Fruit fly (Drosophila melanogaster) whole organism, embryonic: Measurements from ENCODE around the gene CG42268.
A peak's percentile ranks its signal among the peaks of the same experiment; 100 is the strongest.

Experiments used
- Antp ChIP-seq: fragments of 200-800 bp; sonication (Bioruptor generic); optimal IDR thresholded peaks from 3 replicates; lab custom pipeline; 2016; ENCODE audit warnings: missing biosample characterization, missing genetic modification characterization
- B-H2 ChIP-seq: fragments of 200-800 bp; sonication (Bioruptor generic); optimal IDR thresholded peaks from 2 replicates; lab custom pipeline; 2018; ENCODE audit warnings: missing biosample characterization, mild to moderate bottlenecking, missing genetic modification characterization
- CG10431 ChIP-seq: fragments of 200-800 bp; sonication (Bioruptor generic); optimal IDR thresholded peaks from 3 replicates; lab custom pipeline; 2018; ENCODE audit warnings: missing biosample characterization, mild to moderate bottlenecking, missing genetic modification characterization
- CG11093 ChIP-seq: fragments of 200-800 bp; sonication (Bioruptor generic); IDR thresholded peaks from 3 replicates; pipeline ENCODE4 v1.3.6; 2022; ENCODE audit warnings: missing biosample characterization, missing genetic modification characterization
- CG11504 ChIP-seq: fragments of 200-800 bp; sonication (Bioruptor generic); optimal IDR thresholded peaks from 3 replicates; lab custom pipeline; 2019; ENCODE audit warnings: missing biosample characterization, mild to moderate bottlenecking, missing genetic modification characterization, moderate library complexity
- CG12071 ChIP-seq: fragments of 200-800 bp; sonication (Bioruptor generic); optimal IDR thresholded peaks from 3 replicates; lab custom pipeline; 2018; ENCODE audit warnings: missing biosample characterization, mild to moderate bottlenecking, missing genetic modification characterization
- CG12104 ChIP-seq: fragments of 200-800 bp; sonication (Bioruptor generic); optimal IDR thresholded peaks from 3 replicates; lab custom pipeline; 2016; ENCODE audit warnings: missing biosample characterization, missing genetic modification characterization
- CG14014 ChIP-seq: fragments of 200-800 bp; sonication (Bioruptor generic); IDR thresholded peaks from 2 replicates; pipeline ENCODE4 v1.3.6; 2022; ENCODE audit warnings: missing biosample characterization, missing genetic modification characterization
- CG14710 ChIP-seq: fragments of 200-800 bp; sonication (Bioruptor generic); optimal IDR thresholded peaks from 3 replicates; lab custom pipeline; 2019; ENCODE audit warnings: missing biosample characterization, mild to moderate bottlenecking, missing genetic modification characterization, moderate library complexity
- CG17359 ChIP-seq: fragments of 200-800 bp; sonication (Bioruptor generic); optimal IDR thresholded peaks from 3 replicates; lab custom pipeline; 2018; ENCODE audit warnings: missing biosample characterization, mild to moderate bottlenecking, missing genetic modification characterization, moderate library complexity
- CG2129 ChIP-seq: fragments of 200-800 bp; sonication (Bioruptor generic); IDR thresholded peaks from 2 replicates; pipeline ENCODE4 v1.3.6; 2022; ENCODE audit warnings: missing biosample characterization, missing genetic modification characterization; ENCODE audit not compliant: partially characterized antibody
- CG2889 ChIP-seq: fragments of 200-800 bp; sonication (Bioruptor generic); IDR thresholded peaks from 3 replicates; pipeline ENCODE4 v1.3.6; 2022; ENCODE audit warnings: missing biosample characterization, missing genetic modification characterization
- CG30403 ChIP-seq: fragments of 200-800 bp; sonication (Bioruptor generic); optimal IDR thresholded peaks from 3 replicates; lab custom pipeline; 2016; ENCODE audit warnings: missing biosample characterization, missing genetic modification characterization
- CG33557 ChIP-seq: fragments of 200-800 bp; sonication (Bioruptor generic); optimal IDR thresholded peaks from 2 replicates; lab custom pipeline; 2019; ENCODE audit warnings: missing biosample characterization, mild to moderate bottlenecking, missing genetic modification characterization, moderate library complexity
- CG34422 ChIP-seq: fragments of 200-800 bp; sonication (Bioruptor generic); IDR thresholded peaks from 3 replicates; pipeline ENCODE4 v1.3.6; 2022; ENCODE audit warnings: missing biosample characterization, missing genetic modification characterization
- CG4730 ChIP-seq: fragments of 200-800 bp; sonication (Bioruptor generic); IDR thresholded peaks from 2 replicates; pipeline ENCODE4 v1.3.6; 2022; ENCODE audit warnings: missing biosample characterization, missing genetic modification characterization
- CG5245 ChIP-seq: fragments of 200-800 bp; sonication (Bioruptor generic); optimal IDR thresholded peaks from 3 replicates; lab custom pipeline; 2016; ENCODE audit warnings: missing biosample characterization, missing genetic modification characterization
- CG6765 ChIP-seq: fragments of 200-800 bp; sonication (Bioruptor generic); optimal IDR thresholded peaks from 3 replicates; lab custom pipeline; 2017; ENCODE audit warnings: missing biosample characterization, mild to moderate bottlenecking, missing genetic modification characterization
- CG6813 ChIP-seq: fragments of 200-800 bp; sonication (Bioruptor generic); optimal IDR thresholded peaks from 2 replicates; lab custom pipeline; 2017; ENCODE audit warnings: missing biosample characterization, missing genetic modification characterization, mild to moderate bottlenecking, moderate library complexity, missing genetic modification reagents
- CG7372 ChIP-seq: fragments of 200-800 bp; sonication (Bioruptor generic); IDR thresholded peaks from 2 replicates; pipeline ENCODE4 v1.3.6; 2022; ENCODE audit warnings: missing biosample characterization, missing genetic modification characterization
- CG9727 ChIP-seq: fragments of 200-800 bp; sonication (Bioruptor generic); optimal IDR thresholded peaks from 3 replicates; lab custom pipeline; 2017; ENCODE audit warnings: missing biosample characterization, mild to moderate bottlenecking, missing genetic modification characterization
- E2f1 ChIP-seq: fragments of 200-800 bp; sonication (Bioruptor generic); IDR thresholded peaks from 2 replicates; pipeline ENCODE4 v1.3.6; 2022; ENCODE audit warnings: missing biosample characterization, missing genetic modification characterization
- Hey ChIP-seq: fragments of 200-800 bp; sonication (Bioruptor generic); optimal IDR thresholded peaks from 3 replicates; lab custom pipeline; 2018; ENCODE audit warnings: missing biosample characterization, mild to moderate bottlenecking, missing genetic modification characterization
- MTF-1 ChIP-seq: fragments of 200-800 bp; sonication (Bioruptor generic); optimal IDR thresholded peaks from 2 replicates; lab custom pipeline; 2018; ENCODE audit warnings: missing biosample characterization, mild to moderate bottlenecking, missing genetic modification characterization, borderline replicate concordance
- Med ChIP-seq: fragments of 200-800 bp; sonication (Bioruptor generic); peaks from one replicate; lab custom pipeline; 2016; ENCODE audit warnings: missing biosample characterization, missing genetic modification characterization, mild to moderate bottlenecking, inconsistent platforms, moderate library complexity
- Optix ChIP-seq: fragments of 200-800 bp; sonication (Bioruptor generic); IDR thresholded peaks from 3 replicates; pipeline ENCODE4 v1.3.6; 2022; ENCODE audit warnings: missing biosample characterization, missing genetic modification characterization
- Pdp1 ChIP-seq, 2 experiments: fragments of 200-800 bp; sonication (Bioruptor generic); optimal IDR thresholded peaks; 3 replicates each; lab custom pipeline; 2016; ENCODE audit warnings: missing biosample characterization in 2 of 2, missing genetic modification characterization in 2 of 2, mild to moderate bottlenecking in 1 of 2, moderate library complexity in 1 of 2
- Six4 ChIP-seq: fragments of 200-800 bp; sonication (Bioruptor generic); optimal IDR thresholded peaks from 2 replicates; lab custom pipeline; 2016; ENCODE audit warnings: missing biosample characterization, missing genetic modification characterization
- TFAM ChIP-seq: fragments of 200-800 bp; sonication (Bioruptor generic); optimal IDR thresholded peaks from 2 replicates; lab custom pipeline; 2017; ENCODE audit warnings: missing biosample characterization, missing genetic modification characterization, inconsistent platforms
- Vsx1 ChIP-seq: fragments of 200-800 bp; sonication (Bioruptor generic); optimal IDR thresholded peaks from 2 replicates; lab custom pipeline; 2017; ENCODE audit warnings: missing biosample characterization, mild to moderate bottlenecking, missing genetic modification characterization, missing genetic modification reagents
- ap ChIP-seq: fragments of 200-800 bp; sonication (Bioruptor generic); IDR thresholded peaks from 2 replicates; pipeline ENCODE4 v1.3.6; 2022; ENCODE audit warnings: missing biosample characterization, missing genetic modification characterization
- bcd ChIP-seq: fragments of 200-800 bp; sonication (Bioruptor generic); optimal IDR thresholded peaks from 2 replicates; lab custom pipeline; 2017; ENCODE audit warnings: missing biosample characterization, mild to moderate bottlenecking, missing genetic modification characterization
- crc ChIP-seq: fragments of 200-800 bp; sonication (Bioruptor generic); optimal IDR thresholded peaks from 2 replicates; lab custom pipeline; 2016; ENCODE audit warnings: missing biosample characterization, missing genetic modification characterization
- dmrt11E ChIP-seq: fragments of 200-800 bp; sonication (Bioruptor generic); optimal IDR thresholded peaks from 3 replicates; lab custom pipeline; 2018; ENCODE audit warnings: missing biosample characterization, mild to moderate bottlenecking, missing genetic modification characterization, moderate library complexity
- dysf ChIP-seq: fragments of 200-800 bp; sonication (Bioruptor generic); IDR thresholded peaks from 3 replicates; pipeline ENCODE4 v1.3.6; 2022; ENCODE audit warnings: missing biosample characterization, missing genetic modification characterization
- ems ChIP-seq: fragments of 200-800 bp; sonication (Bioruptor generic); optimal IDR thresholded peaks from 3 replicates; lab custom pipeline; 2016; ENCODE audit warnings: missing biosample characterization, missing genetic modification characterization
- fd3F ChIP-seq: fragments of 200-800 bp; sonication (Bioruptor generic); optimal IDR thresholded peaks from 2 replicates; lab custom pipeline; 2018; ENCODE audit warnings: missing biosample characterization, mild to moderate bottlenecking, missing genetic modification characterization, moderate library complexity
- gro ChIP-seq: fragments of 200-800 bp; sonication (Bioruptor generic); optimal IDR thresholded peaks from 2 replicates; lab custom pipeline; 2016; ENCODE audit warnings: missing biosample characterization, missing genetic modification characterization
- gsb ChIP-seq: fragments of 200-800 bp; sonication (Bioruptor generic); IDR thresholded peaks from 2 replicates; pipeline ENCODE4 v1.3.6; 2022; ENCODE audit warnings: missing biosample characterization, missing genetic modification characterization
- knrl ChIP-seq: fragments of 200-800 bp; sonication (Bioruptor generic); IDR thresholded peaks from 3 replicates; pipeline ENCODE4 v1.3.6; 2022; ENCODE audit warnings: missing biosample characterization, missing genetic modification characterization; ENCODE audit not compliant: partially characterized antibody
- mam ChIP-seq: fragments of 200-800 bp; sonication (Bioruptor generic); optimal IDR thresholded peaks from 3 replicates; lab custom pipeline; 2016; ENCODE audit warnings: missing biosample characterization, missing genetic modification characterization
- mld ChIP-seq: fragments of 200-800 bp; sonication (Bioruptor generic); IDR thresholded peaks from 3 replicates; pipeline ENCODE4 v1.3.6; 2022; ENCODE audit warnings: missing biosample characterization, missing genetic modification characterization; ENCODE audit not compliant: partially characterized antibody
- nau ChIP-seq: fragments of 200-800 bp; sonication (Bioruptor generic); optimal IDR thresholded peaks from 3 replicates; lab custom pipeline; 2017; ENCODE audit warnings: missing biosample characterization, mild to moderate bottlenecking, missing genetic modification characterization, missing genetic modification reagents
- oc ChIP-seq: fragments of 200-800 bp; sonication (Bioruptor generic); optimal IDR thresholded peaks from 2 replicates; lab custom pipeline; 2018; ENCODE audit warnings: missing biosample characterization, mild to moderate bottlenecking, missing genetic modification characterization, moderate library complexity
- pfk ChIP-seq: fragments of 200-800 bp; sonication (Bioruptor generic); optimal IDR thresholded peaks from 2 replicates; lab custom pipeline; 2018; ENCODE audit warnings: missing biosample characterization, mild to moderate bottlenecking, missing genetic modification characterization, moderate library complexity
- pita ChIP-seq: fragments of 200-800 bp; sonication (Bioruptor generic); optimal IDR thresholded peaks from 2 replicates; lab custom pipeline; 2017; ENCODE audit warnings: missing biosample characterization, mild to moderate bottlenecking, missing genetic modification characterization
- pnt ChIP-seq: fragments of 200-800 bp; sonication (Bioruptor generic); optimal IDR thresholded peaks from 3 replicates; lab custom pipeline; 2016; ENCODE audit warnings: missing biosample characterization, missing genetic modification characterization
- pzg ChIP-seq: fragments of 200-800 bp; sonication (Bioruptor generic); optimal IDR thresholded peaks from 3 replicates; lab custom pipeline; 2018; ENCODE audit warnings: missing biosample characterization, mild to moderate bottlenecking, missing genetic modification characterization, moderate library complexity
- sim ChIP-seq: fragments of 200-800 bp; sonication (Bioruptor generic); IDR thresholded peaks from 2 replicates; pipeline ENCODE4 v1.3.6; 2022; ENCODE audit warnings: missing biosample characterization, missing genetic modification characterization
- sqz ChIP-seq: fragments of 200-800 bp; sonication (Bioruptor generic); optimal IDR thresholded peaks from 3 replicates; lab custom pipeline; 2018; ENCODE audit warnings: missing biosample characterization, mild to moderate bottlenecking, missing genetic modification characterization
- trh ChIP-seq: fragments of 200-800 bp; sonication (Bioruptor generic); optimal IDR thresholded peaks from 2 replicates; lab custom pipeline; 2016; ENCODE audit warnings: missing biosample characterization, missing genetic modification characterization
- zfh1 ChIP-seq: fragments of 200-800 bp; sonication (Bioruptor generic); IDR thresholded peaks from 3 replicates; pipeline ENCODE4 v1.3.6; 2022; ENCODE audit warnings: missing biosample characterization, missing genetic modification characterization

The CG42268 gene

dm6 chr3L:9726707-9727106, 33.5 kb downstream of the CG42268 start, which contains the start of gene Naa60 (continued):
- TF ChIP-seq trh (GFP tag; lab: Kevin White, UChicago) (no peak), oc (tag; lab: Kevin White, UChicago) (no peak), CG12104 (GFP tag; lab: Kevin White, UChicago) (no peak), CG34422 (peak; percentile 49; the same call in 1 of the 3 replicates), pfk (GFP tag; lab: Kevin White, UChicago) (no peak), CG4730 (no peak), Pdp1 (GFP tag; optimal IDR thresholded peaks at IDR 0.05; lab: Kevin White, UChicago) (peak in 1 of 2 experiments; percentile 24), CG11504 (tag; lab: Kevin White, UChicago) (no peak), pita (GFP tag; lab: Kevin White, UChicago) (no peak), E2f1 (GFP tag; lab: Robert Waterston, UW) (no peak), CG11093 (GFP tag; lab: Robert Waterston, UW) (no peak), dysf (no peak), crc (GFP tag; lab: Kevin White, UChicago) (no peak), CG6765 (GFP tag; lab: Kevin White, UChicago) (no peak), gsb (GFP tag; lab: Robert Waterston, UW) (no peak), dmrt11E (tag; lab: Kevin White, UChicago) (no peak), sim (GFP tag; lab: Robert Waterston, UW) (no peak), CG10431 (GFP tag; lab: Kevin White, UChicago) (no peak), bcd (GFP tag; lab: Kevin White, UChicago) (no peak), Hey (tag; lab: Kevin White, UChicago) (no peak), pzg (GFP tag; lab: Kevin White, UChicago) (peak; percentile 83), sqz (GFP tag; lab: Kevin White, UChicago) (no peak), CG2129 (peak; percentile 74), CG30403 (GFP tag; lab: Kevin White, UChicago) (no peak), fd3F (GFP tag; lab: Kevin White, UChicago) (no peak), CG12071 (no peak), mld (GFP tag; lab: Robert Waterston, UW) (peak; percentile 69), zfh1 (GFP tag; lab: Robert Waterston, UW) (no peak), CG5245 (no peak), Med (GFP tag; lab: Kevin White, UChicago) (peak; percentile 40), TFAM (GFP tag; lab: Kevin White, UChicago) (no peak), ems (GFP tag; lab: Kevin White, UChicago) (no peak), CG2889 (GFP tag; lab: Robert Waterston, UW) (no peak), B-H2 (GFP tag; lab: Kevin White, UChicago) (no peak), MTF-1 (GFP tag; lab: Kevin White, UChicago) (no peak), nau (no peak), Antp (GFP tag; lab: Kevin White, UChicago) (no peak), Vsx1 (GFP tag; lab: Kevin White, UChicago) (no peak), CG6813 (no peak), CG14014 (GFP tag; lab: Robert Waterston, UW) (no peak), mam (no peak), CG33557 (GFP tag; lab: Kevin White, UChicago) (no peak), Optix (GFP tag; lab: Robert Waterston, UW) (no peak), CG14710 (tag; lab: Kevin White, UChicago) (peak; percentile 33), knrl (GFP tag; lab: Robert Waterston, UW) (peak; percentile 89), CG9727 (no peak), Six4 (GFP tag; lab: Kevin White, UChicago) (no peak), CG17359 (no peak), CG7372 (GFP tag; lab: Robert Waterston, UW) (no peak), gro (GFP tag; lab: Kevin White, UChicago) (no peak), ap (GFP tag; lab: Robert Waterston, UW) (no peak), pnt (no peak)
